Worm (Caenorhabditis elegans): ENCODE results near the gene B0464.9.

Gene B0464.9

DNA sequence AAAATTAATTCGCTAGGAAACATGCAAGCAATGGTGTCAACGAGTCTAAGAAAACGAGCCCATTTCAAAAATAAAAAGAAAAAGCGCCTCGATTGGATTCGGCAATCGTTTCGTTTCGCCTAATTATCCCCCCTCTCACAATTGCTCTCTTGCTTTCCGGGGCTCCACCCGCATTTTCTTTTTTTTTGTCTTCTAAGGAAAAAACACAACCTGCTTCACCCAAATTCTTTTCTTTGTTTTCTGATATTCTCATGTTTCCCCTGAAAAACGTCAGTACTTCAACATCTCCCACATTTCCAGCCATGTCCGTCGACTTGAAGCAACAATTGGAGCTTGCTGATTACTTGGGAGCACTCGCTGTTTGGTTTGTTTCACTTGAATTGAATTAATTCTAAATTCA lies 22.9 kb downstream of the B0464.9 start, which contains the start of gene nlp-36:
Gene nlp-36, plus strand, starts transcription at position 301 of the 400 bp plus-strand sequence.
- TF ChIP-seq dmd-4 (tag; optimal IDR thresholded peaks at IDR 0.05) (no peak), mdl-1 (tag; optimal IDR thresholded peaks at IDR 0.05) (no peak), blmp-1 (tag; optimal IDR thresholded peaks at IDR 0.05; ENCODE audit: insufficient read depth) (no peak), lsy-2 (tag; optimal IDR thresholded peaks at IDR 0.05) (peak in 1 of 2 experiments; percentile 2)

DNA sequence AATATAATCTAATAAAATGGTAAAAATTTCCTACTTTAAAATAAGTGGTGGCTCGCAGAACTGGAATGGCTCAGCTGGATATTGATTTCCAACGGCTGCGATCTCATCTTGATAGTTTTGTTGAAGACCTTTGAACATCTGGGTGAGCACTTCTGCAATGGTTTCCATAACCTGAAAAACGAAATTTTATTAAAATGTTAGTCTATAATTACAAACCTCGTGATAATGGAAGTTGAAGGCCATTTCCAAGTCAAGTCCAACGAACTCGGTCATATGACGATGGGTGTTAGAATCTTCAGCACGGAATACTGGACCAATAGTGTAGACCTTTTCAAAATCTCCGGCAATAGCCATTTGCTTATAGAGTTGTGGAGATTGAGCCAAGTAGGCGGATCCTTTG lies 24.2 kb downstream of the B0464.9 start:
- TF ChIP-seq elt-1 (tag; optimal IDR thresholded peaks at IDR 0.05), result no peak
- TF ChIP-seq lin-39 (tag; optimal IDR thresholded peaks at IDR 0.05), result no peak
- TF ChIP-seq ztf-11 (tag; optimal IDR thresholded peaks at IDR 0.05), result no peak
- no peak for TF ChIP-seq sem-4 (tag; optimal IDR thresholded peaks at IDR 0.05)
- TF ChIP-seq nhr-129 (tag; optimal IDR thresholded peaks at IDR 0.05), result no peak
- no peak for TF ChIP-seq ceh-16 (tag; optimal IDR thresholded peaks at IDR 0.05)
- no peak for TF ChIP-seq nhr-25 (tag; optimal IDR thresholded peaks at IDR 0.05)
- TF ChIP-seq elt-3 (tag; optimal IDR thresholded peaks at IDR 0.05), result no peak
- no peak for TF ChIP-seq nhr-23 (tag; optimal IDR thresholded peaks at IDR 0.05)
- TF ChIP-seq nhr-10 (tag; optimal IDR thresholded peaks at IDR 0.05), result no peak
- no peak for TF ChIP-seq peb-1 (tag; optimal IDR thresholded peaks at IDR 0.05)
- TF ChIP-seq nhr-12 (tag; optimal IDR thresholded peaks at IDR 0.05), result no peak
- TF ChIP-seq dmd-4 (tag; optimal IDR thresholded peaks at IDR 0.05), result no peak
- no peak for TF ChIP-seq skn-1 (tag; optimal IDR thresholded peaks at IDR 0.05)
- TF ChIP-seq alr-1 (tag; optimal IDR thresholded peaks at IDR 0.05), result no peak
- TF ChIP-seq ztf-4 (tag; optimal IDR thresholded peaks at IDR 0.05), result no peak
- TF ChIP-seq F13H6.1 (tag; optimal IDR thresholded peaks at IDR 0.05), result no peak

DNA sequence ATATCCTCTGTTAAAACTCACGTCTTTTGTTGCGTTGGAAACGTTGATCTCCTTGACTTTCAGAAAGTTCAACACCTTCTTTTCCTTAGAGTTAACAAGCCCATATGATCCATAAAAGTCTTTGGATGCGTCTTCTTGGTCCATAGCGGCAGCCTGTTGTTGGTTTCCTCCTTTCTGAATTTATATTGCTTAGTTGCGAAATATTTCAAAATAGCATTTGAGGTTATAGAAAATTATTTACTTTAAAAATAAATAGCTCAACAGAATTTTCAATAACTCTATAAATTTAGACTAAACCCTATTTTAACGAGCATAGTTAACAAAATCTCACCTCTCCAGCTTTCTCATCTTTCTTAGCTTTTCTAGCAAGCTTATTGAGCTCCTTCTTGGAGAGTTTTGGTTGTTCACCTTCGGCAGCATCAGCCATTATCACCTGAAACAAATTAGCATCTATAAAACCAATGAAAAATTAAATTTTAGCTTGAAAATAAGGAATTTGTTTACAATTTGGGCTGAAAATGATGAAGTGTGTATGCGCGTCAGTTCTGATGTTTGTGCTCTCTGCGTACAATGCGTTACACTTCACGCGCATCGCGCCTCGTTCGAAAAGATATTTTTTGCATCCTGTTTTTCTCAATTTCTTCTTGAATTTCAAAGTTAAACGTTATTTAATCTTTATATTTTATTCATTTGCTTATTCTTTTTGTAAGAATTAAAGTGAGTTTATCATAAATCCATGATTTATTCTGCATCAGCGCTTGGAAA lies 25.4 kb downstream of the B0464.9 start, which contains the start of the genes dars-1 and ctr-9:
Gene dars-1, minus strand, starts transcription at position 433 of the 765 bp plus-strand sequence.
Gene ctr-9, plus strand, starts transcription at position 614 of the 765 bp plus-strand sequence.
- no peak for TF ChIP-seq mbf-1 (tag; optimal IDR thresholded peaks at IDR 0.05)
- TF ChIP-seq lsy-2 (tag; optimal IDR thresholded peaks at IDR 0.05), result peak in 1 of 2 experiments; percentile 51
- peak; percentile 66 for TF ChIP-seq nhr-129 (tag; optimal IDR thresholded peaks at IDR 0.05)
- TF ChIP-seq C34F6.9 (tag; optimal IDR thresholded peaks at IDR 0.05), result peak; percentile 5
- TF ChIP-seq unc-55 (GFP tag; optimal IDR thresholded peaks at IDR 0.05), result peak; percentile 18
- TF ChIP-seq elt-3 (tag; optimal IDR thresholded peaks at IDR 0.05), result no peak

ce11 chrIII:9494209-9494608 lies 28.6 kb downstream of the B0464.9 start:
- TF ChIP-seq elt-3 (tag; optimal IDR thresholded peaks at IDR 0.05), result no peak
- no peak for TF ChIP-seq nhr-21 (tag; optimal IDR thresholded peaks at IDR 0.05)
- TF ChIP-seq unc-39 (tag; optimal IDR thresholded peaks at IDR 0.05), result no peak
- TF ChIP-seq R02D3.7 (tag; optimal IDR thresholded peaks at IDR 0.05), result no peak

DNA sequence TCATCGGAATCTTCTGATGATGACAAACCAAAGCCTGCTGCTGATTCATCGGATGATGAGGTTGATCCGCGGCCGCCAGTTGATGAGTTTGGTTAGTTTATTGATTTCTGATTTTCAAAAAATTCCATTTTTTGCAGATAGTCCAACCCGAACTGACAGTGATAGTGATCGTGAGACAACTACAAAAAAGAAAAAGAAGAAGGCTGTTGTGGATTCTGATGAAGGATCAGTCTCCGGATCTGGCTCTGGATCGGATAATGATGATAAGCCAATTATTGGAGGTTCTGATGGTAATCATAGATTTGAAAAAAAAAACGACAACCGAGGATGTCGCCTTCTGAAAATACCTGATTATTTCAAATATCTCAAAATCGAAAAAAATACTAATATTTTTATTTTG lies 30.5 kb downstream of the B0464.9 start:
- TF ChIP-seq sem-4 (tag; optimal IDR thresholded peaks at IDR 0.05), result no peak
- TF ChIP-seq fos-1 (tag; optimal IDR thresholded peaks at IDR 0.05), result no peak
- TF ChIP-seq mdl-1 (tag; optimal IDR thresholded peaks at IDR 0.05), result no peak
- no peak for TF ChIP-seq nhr-10 (tag; optimal IDR thresholded peaks at IDR 0.05)
- TF ChIP-seq snpc-4 (tag; optimal IDR thresholded peaks at IDR 0.05), result no peak
- TF ChIP-seq ZK546.5 (tag; optimal IDR thresholded peaks at IDR 0.05), result no peak
- TF ChIP-seq nhr-237 (tag; optimal IDR thresholded peaks at IDR 0.05), result no peak
- no peak for TF ChIP-seq lin-13 (GFP tag; optimal IDR thresholded peaks at IDR 0.05)
- no peak for TF ChIP-seq ceh-16 (tag; optimal IDR thresholded peaks at IDR 0.05)
- no peak for TF ChIP-seq aly-2 (tag; optimal IDR thresholded peaks at IDR 0.05)
- no peak for TF ChIP-seq mbf-1 (tag; optimal IDR thresholded peaks at IDR 0.05)
- TF ChIP-seq R02D3.7 (tag; optimal IDR thresholded peaks at IDR 0.05), result no peak

DNA sequence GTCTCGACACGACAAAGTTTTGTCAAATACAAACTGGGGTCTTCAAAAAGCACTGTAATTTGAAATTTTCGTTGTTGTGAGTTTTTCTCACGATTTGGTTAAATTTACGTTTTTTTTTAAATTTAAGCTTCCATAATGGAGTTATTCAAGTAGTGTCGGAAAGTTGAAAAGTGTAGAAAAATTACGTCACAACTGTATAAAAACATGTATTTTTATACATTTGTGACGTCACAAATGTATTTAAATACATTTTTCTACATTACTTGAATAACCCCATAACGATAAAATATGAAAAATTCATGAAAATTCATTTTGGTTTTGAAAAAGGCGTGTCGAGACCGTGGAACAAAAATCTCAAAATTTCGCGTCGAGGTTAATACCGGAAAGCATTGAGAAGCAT lies 31.8 kb downstream of the B0464.9 start:
- TF ChIP-seq unc-39 (tag; optimal IDR thresholded peaks at IDR 0.05), result no peak

All from whole organism, L2 larva.